Worm (Caenorhabditis elegans) whole organism, L3 larva: ENCODE results near the gene pcyt-2.2.

Experiments used
- ama-1 ChIP-seq: fragments of 150-350 bp; optimal IDR thresholded peaks from 2 replicates; lab custom pipeline; 2018
- elt-1 ChIP-seq: fragments of 150-350 bp; optimal IDR thresholded peaks from 2 replicates; lab custom pipeline; 2014; ENCODE audit warnings: missing biosample characterization, missing genetic modification characterization
- elt-2 ChIP-seq: sonication (generic microtip); optimal IDR thresholded peaks from 2 replicates; lab custom pipeline; 2016; ENCODE audit warnings: missing genetic modification reagents, mild to moderate bottlenecking, missing genetic modification characterization, missing compliant biosample characterization
- jun-1 ChIP-seq: fragments of 150-350 bp; optimal IDR thresholded peaks from 2 replicates; lab custom pipeline; 2014; ENCODE audit warnings: missing biosample characterization, missing genetic modification reagents, missing genetic modification characterization
- lin-39 ChIP-seq: fragments of 150-350 bp; optimal IDR thresholded peaks from 2 replicates; lab custom pipeline; 2018; ENCODE audit warnings: missing biosample characterization, missing genetic modification reagents, missing genetic modification characterization
- nhr-11 ChIP-seq: fragments of 150-350 bp; optimal IDR thresholded peaks from 2 replicates; lab custom pipeline; 2014; ENCODE audit warnings: missing biosample characterization, missing genetic modification characterization
- nhr-12 ChIP-seq: fragments of 150-350 bp; optimal IDR thresholded peaks from 2 replicates; lab custom pipeline; 2014; ENCODE audit warnings: missing biosample characterization, missing genetic modification characterization
- nhr-237 ChIP-seq: fragments of 150-350 bp; optimal IDR thresholded peaks from 2 replicates; lab custom pipeline; 2014; ENCODE audit warnings: missing biosample characterization, missing genetic modification characterization
- skn-1 ChIP-seq: fragments of 150-350 bp; optimal IDR thresholded peaks from 2 replicates; lab custom pipeline; 2014; ENCODE audit warnings: missing biosample characterization, missing genetic modification characterization
- unc-39 ChIP-seq: sonication (generic microtip); optimal IDR thresholded peaks from 4 replicates; lab custom pipeline; 2017; ENCODE audit warnings: missing biosample characterization, missing genetic modification characterization
- unc-62 ChIP-seq: fragments of 150-350 bp; sonication (generic microtip); optimal IDR thresholded peaks from 4 replicates; lab custom pipeline; 2014; ENCODE audit warnings: missing biosample characterization, missing genetic modification reagents, missing genetic modification characterization

ce11 chrX:7881307-7881706 is 2.8 kb upstream of the pcyt-2.2 start:
- TF ChIP-seq lin-39 (tag; lab: Kevin White, UChicago): no peak
- TF ChIP-seq jun-1 (tag; lab: Kevin White, UChicago): no peak
- no peak for TF ChIP-seq nhr-11 (tag; lab: Kevin White, UChicago)
- no peak for TF ChIP-seq unc-39 (tag; lab: Kevin White, UChicago)
- no peak for TF ChIP-seq skn-1 (tag; lab: Kevin White, UChicago)
- no peak for TF ChIP-seq unc-62 (GFP tag; lab: Kevin White, UChicago)
- no peak for TF ChIP-seq elt-2 (tag; lab: Kevin White, UChicago)
- TF ChIP-seq elt-1 (tag; lab: Kevin White, UChicago): no peak
- no peak for TF ChIP-seq nhr-237 (tag; lab: Kevin White, UChicago)
- TF ChIP-seq ama-1 (lab: Kevin White, UChicago): no peak
- no peak for TF ChIP-seq nhr-12
